Fruit fly (Drosophila melanogaster) whole organism: ENCODE data around the gene CG33689.

ENCODE experiments used
- CG8478 ChIP-seq: fragments of >200 bp; optimal IDR thresholded peaks from 2 replicates; lab custom pipeline; 2018; ENCODE audit warnings: inconsistent platforms
- Dll ChIP-seq: fragments of >200 bp; optimal IDR thresholded peaks from 2 replicates; lab custom pipeline; 2017
- EcR ChIP-seq, 2 experiments: fragments of >200 bp; optimal IDR thresholded peaks; 2 replicates each; lab custom pipeline; 2017; ENCODE audit warnings: missing biosample characterization in 2 of 2, missing genetic modification characterization in 2 of 2, missing genetic modification reagents in 2 of 2
- pan ChIP-seq: fragments of >200 bp; optimal IDR thresholded peaks from 2 replicates; lab custom pipeline; 2017
- psq ChIP-seq: fragments of >200 bp; optimal IDR thresholded peaks from 2 replicates; lab custom pipeline; 2017
- usp ChIP-seq: fragments of >200 bp; optimal IDR thresholded peaks from 2 replicates; lab custom pipeline; 2017; ENCODE audit warnings: missing biosample characterization, missing genetic modification characterization, mixed read lengths

Gene CG33689

dm6 chr3L:16160420-16161069 lies 39.5 kb upstream of the CG33689 start:
- no peak for TF ChIP-seq Dll
- no peak for TF ChIP-seq EcR (GFP tag; optimal IDR thresholded peaks at IDR 0.05; lab: Kevin White, UChicago)
- TF ChIP-seq psq (lab: Kevin White, UChicago): no peak
- no peak for TF ChIP-seq usp
- no peak for TF ChIP-seq CG8478 (lab: Kevin White, UChicago)
- no peak for TF ChIP-seq pan (lab: Kevin White, UChicago)

dm6 chr3L:16161131-16161530 lies 38.9 kb upstream of the CG33689 start:
- TF ChIP-seq EcR (GFP tag; optimal IDR thresholded peaks at IDR 0.05; lab: Kevin White, UChicago) (peak in 1 of 2 experiments; percentile 28), psq (lab: Kevin White, UChicago) (no peak)

- TF ChIP-seq pan (lab: Kevin White, UChicago) (no peak), EcR (GFP tag; optimal IDR thresholded peaks at IDR 0.05; lab: Kevin White, UChicago) (peak in 1 of 2 experiments; percentile 98), Dll (no peak)
Measured at dm6 chr3L:16161847-16162556, 38.0 kb upstream of the CG33689 start.

- TF ChIP-seq usp: no peak
- TF ChIP-seq psq (lab: Kevin White, UChicago): no peak
- no peak for TF ChIP-seq Dll
- no peak for TF ChIP-seq pan (lab: Kevin White, UChicago)
- no peak for TF ChIP-seq CG8478 (lab: Kevin White, UChicago)
- TF ChIP-seq EcR (GFP tag; optimal IDR thresholded peaks at IDR 0.05; lab: Kevin White, UChicago): no peak
Measured at dm6 chr3L:16164150-16165039, 35.6 kb upstream of the CG33689 start, which contains the start of gene CG5151. CG5151 (minus strand) TSS chr3L:16164701.

dm6 chr3L:16165356-16166168 lies 34.5 kb upstream of the CG33689 start:
- no peak for TF ChIP-seq pan (lab: Kevin White, UChicago)
- TF ChIP-seq psq (lab: Kevin White, UChicago): no peak
- TF ChIP-seq CG8478 (lab: Kevin White, UChicago): no peak
- no peak for TF ChIP-seq EcR (GFP tag; optimal IDR thresholded peaks at IDR 0.05; lab: Kevin White, UChicago)
- TF ChIP-seq Dll: no peak
- no peak for TF ChIP-seq usp

- TF ChIP-seq psq (lab: Kevin White, UChicago): no peak
- TF ChIP-seq CG8478 (lab: Kevin White, UChicago): no peak
- no peak for TF ChIP-seq EcR (GFP tag; optimal IDR thresholded peaks at IDR 0.05; lab: Kevin White, UChicago)
- no peak for TF ChIP-seq usp
- no peak for TF ChIP-seq Dll
- TF ChIP-seq pan (lab: Kevin White, UChicago): no peak
Measured at dm6 chr3L:16166217-16166997, 33.6 kb upstream of the CG33689 start.

dm6 chr3L:16166998-16167344 lies 33.1 kb upstream of the CG33689 start:
- TF ChIP-seq Dll (no peak), usp (no peak), pan (lab: Kevin White, UChicago) (no peak), psq (lab: Kevin White, UChicago) (no peak), CG8478 (lab: Kevin White, UChicago) (no peak)

- TF ChIP-seq psq (lab: Kevin White, UChicago): no peak
- TF ChIP-seq CG8478 (lab: Kevin White, UChicago): no peak
- TF ChIP-seq EcR (GFP tag; optimal IDR thresholded peaks at IDR 0.05; lab: Kevin White, UChicago): no peak
- no peak for TF ChIP-seq Dll
- TF ChIP-seq pan (lab: Kevin White, UChicago): no peak
- TF ChIP-seq usp: no peak
Measured at dm6 chr3L:16167723-16168386, 32.2 kb upstream of the CG33689 start.

- TF ChIP-seq Dll: no peak
Measured at dm6 chr3L:16168503-16169189, 31.4 kb upstream of the CG33689 start.

dm6 chr3L:16170006-16170405 lies 30.0 kb upstream of the CG33689 start, which contains the start of gene CG33796:
CG33796 (minus strand) TSS chr3L:16170106.
- no peak for TF ChIP-seq usp
- no peak for TF ChIP-seq pan (lab: Kevin White, UChicago)
- TF ChIP-seq EcR (GFP tag; optimal IDR thresholded peaks at IDR 0.05; lab: Kevin White, UChicago): no peak
- no peak for TF ChIP-seq Dll
- no peak for TF ChIP-seq psq (lab: Kevin White, UChicago)
- no peak for TF ChIP-seq CG8478 (lab: Kevin White, UChicago)
